Fruit fly (Drosophila melanogaster): ENCODE results near the gene ICA69.

- no peak for TF ChIP-seq usp (GFP tag; optimal IDR thresholded peaks at IDR 0.05)
- TF ChIP-seq Dll (optimal IDR thresholded peaks at IDR 0.05) = no peak
- TF ChIP-seq psq (optimal IDR thresholded peaks at IDR 0.05) = no peak
- no peak for TF ChIP-seq EcR (GFP tag; optimal IDR thresholded peaks at IDR 0.05)
- TF ChIP-seq CG8478 (optimal IDR thresholded peaks at IDR 0.05) = no peak
Measured at dm6 chr3L:21101316-21101715, 29.9 kb upstream of the ICA69 start.
